Fruit fly (Drosophila melanogaster): Measurements from ENCODE around the gene Or71a.

Or71a gene

dm6 chr3L:15040329-15040886, 37.8 kb downstream of the Or71a start:
- TF ChIP-seq Asciz (GFP tag; optimal IDR thresholded peaks at IDR 0.05) = no peak
- TF ChIP-seq grn (GFP tag; optimal IDR thresholded peaks at IDR 0.05) = no peak
- TF ChIP-seq H2.0 (GFP tag; IDR thresholded peaks at IDR 0.05) = no peak
- TF ChIP-seq CG13123 (GFP tag; optimal IDR thresholded peaks at IDR 0.05) = no peak
- no peak for TF ChIP-seq sqz (GFP tag; optimal IDR thresholded peaks at IDR 0.05)
- no peak for TF ChIP-seq CG6854 (GFP tag; optimal IDR thresholded peaks at IDR 0.05)
- no peak for TF ChIP-seq sens (GFP tag)
- no peak for TF ChIP-seq NFAT (GFP tag; IDR thresholded peaks at IDR 0.05)
- no peak for TF ChIP-seq bsh (GFP tag; optimal IDR thresholded peaks at IDR 0.05)
- TF ChIP-seq amos (GFP tag; IDR thresholded peaks at IDR 0.05; ENCODE audit: partially characterized antibody) = no peak
- TF ChIP-seq B-H1 (GFP tag; IDR thresholded peaks at IDR 0.05) = no peak
- no peak for TF ChIP-seq CG12219 (GFP tag; optimal IDR thresholded peaks at IDR 0.05)
- TF ChIP-seq zen (tag; optimal IDR thresholded peaks at IDR 0.05) = peak; percentile 83
- peak; percentile 1 for TF ChIP-seq D (optimal IDR thresholded peaks at IDR 0.05)
- TF ChIP-seq D (GFP tag; optimal IDR thresholded peaks at IDR 0.05) = no peak
- no peak for TF ChIP-seq CG15514 (GFP tag; optimal IDR thresholded peaks at IDR 0.05)
- peak; percentile 61 for TF ChIP-seq cad (GFP tag; optimal IDR thresholded peaks at IDR 0.05)
- no peak for TF ChIP-seq sd (tag; optimal IDR thresholded peaks at IDR 0.05)
- TF ChIP-seq Dad (GFP tag; optimal IDR thresholded peaks at IDR 0.05) = no peak
- TF ChIP-seq CG18764 (GFP tag; optimal IDR thresholded peaks at IDR 0.05) = no peak
- no peak for TF ChIP-seq E2f2 (GFP tag; IDR thresholded peaks at IDR 0.05)
- TF ChIP-seq fd3F (GFP tag; optimal IDR thresholded peaks at IDR 0.05) = no peak
- peak in 1 of 2 experiments; percentile 48 for TF ChIP-seq insv (GFP tag; optimal IDR thresholded peaks at IDR 0.05)
- no peak for TF ChIP-seq CG12155 (GFP tag; optimal IDR thresholded peaks at IDR 0.05)
- TF ChIP-seq kay (GFP tag; optimal IDR thresholded peaks at IDR 0.05) = no peak
- peak in 1 of 2 experiments; percentile 68 for TF ChIP-seq tll (GFP tag; optimal IDR thresholded peaks at IDR 0.05)
- TF ChIP-seq Hr39 (optimal IDR thresholded peaks at IDR 0.05) = no peak
- TF ChIP-seq CHES-1-like (GFP tag; optimal IDR thresholded peaks at IDR 0.05) = no peak
- peak; percentile 93 for TF ChIP-seq CG15479 (GFP tag; optimal IDR thresholded peaks at IDR 0.05)
- TF ChIP-seq HLH54F (GFP tag; optimal IDR thresholded peaks at IDR 0.05) = no peak
- TF ChIP-seq Hmr (GFP tag; optimal IDR thresholded peaks at IDR 0.05) = no peak
- no peak for TF ChIP-seq chm (GFP tag; IDR thresholded peaks at IDR 0.05)
- TF ChIP-seq HLHmδ (GFP tag; optimal IDR thresholded peaks at IDR 0.05) = no peak
- TF ChIP-seq CG17568 (GFP tag; optimal IDR thresholded peaks at IDR 0.05) = no peak
- no peak for TF ChIP-seq pnt (GFP tag; optimal IDR thresholded peaks at IDR 0.05)
- TF ChIP-seq CG7745 (tag; optimal IDR thresholded peaks at IDR 0.05) = no peak
- no peak for TF ChIP-seq trh (GFP tag; optimal IDR thresholded peaks at IDR 0.05)

- TF ChIP-seq zen (tag; optimal IDR thresholded peaks at IDR 0.05) (peak; percentile 97), twi (tag; optimal IDR thresholded peaks at IDR 0.05) (peak; percentile 71), insv (GFP tag; optimal IDR thresholded peaks at IDR 0.05) (peak in 1 of 2 experiments; percentile 24), tll (GFP tag; optimal IDR thresholded peaks at IDR 0.05) (peak in 1 of 2 experiments; percentile 18), YL-1 (GFP tag; optimal IDR thresholded peaks at IDR 0.05) (no peak), fru (optimal IDR thresholded peaks at IDR 0.05) (no peak)
These were observed 38.7 kb downstream of the Or71a start for dm6 chr3L:15039510-15039909.

DNA sequence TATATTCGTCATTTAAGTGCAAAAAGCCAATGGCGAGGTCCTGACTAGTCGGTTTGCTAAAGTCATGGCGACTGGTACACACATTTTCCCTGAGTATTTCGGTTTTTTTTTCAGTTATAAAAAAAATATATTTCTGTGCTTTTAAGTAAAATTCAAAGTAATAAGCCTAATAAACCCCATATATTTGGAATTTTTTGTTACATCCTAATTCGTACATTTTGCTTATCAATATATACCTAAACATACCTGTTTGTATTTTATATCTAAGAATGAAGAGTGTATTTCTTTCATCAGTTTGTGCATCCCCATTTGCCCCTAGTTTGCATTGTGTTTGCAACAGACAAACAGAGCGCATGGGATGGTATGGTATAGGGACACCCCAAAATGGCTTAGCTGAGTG, 42.7 kb downstream of the Or71a start:
- no peak for TF ChIP-seq CG15696 (tag; optimal IDR thresholded peaks at IDR 0.05)
- no peak for TF ChIP-seq psq (GFP tag; optimal IDR thresholded peaks at IDR 0.05)
- no peak for TF ChIP-seq nmo (GFP tag; optimal IDR thresholded peaks at IDR 0.05)
- peak; percentile 7 for TF ChIP-seq CG9727 (GFP tag; optimal IDR thresholded peaks at IDR 0.05)
- peak; percentile 41 for TF ChIP-seq CG2120 (GFP tag; optimal IDR thresholded peaks at IDR 0.05)
- peak; percentile 31 for TF ChIP-seq gem (tag; optimal IDR thresholded peaks at IDR 0.05)
- TF ChIP-seq E2f2 (GFP tag; IDR thresholded peaks at IDR 0.05) = no peak
- TF ChIP-seq Atf6 (GFP tag; IDR thresholded peaks at IDR 0.05) = no peak
- TF ChIP-seq eve (GFP tag; optimal IDR thresholded peaks at IDR 0.05) = no peak
- TF ChIP-seq Hmr (GFP tag; optimal IDR thresholded peaks at IDR 0.05) = peak; percentile 45
- no peak for TF ChIP-seq ken (GFP tag; IDR thresholded peaks at IDR 0.05)
- TF ChIP-seq lilli (GFP tag; optimal IDR thresholded peaks at IDR 0.05) = no peak
- no peak for TF ChIP-seq Nf-YB (GFP tag; optimal IDR thresholded peaks at IDR 0.05)
